Worm (Caenorhabditis elegans) whole organism, young adult: ENCODE data around the gene txt-19.

Source experiments
- F37B4.10 ChIP-seq: fragments of 200-800 bp; sonication (Bioruptor generic); IDR thresholded peaks from 2 replicates; pipeline ENCODE4 v1.3.6; 2022; ENCODE audit warnings: missing genetic modification characterization, missing compliant biosample characterization
- Y53F4B.3 ChIP-seq: fragments of 200-800 bp; sonication (Bioruptor generic); IDR thresholded peaks from 2 replicates; pipeline ENCODE4 v1.3.6; 2022; ENCODE audit warnings: missing genetic modification reagents, missing genetic modification characterization, missing compliant biosample characterization
- ama-1 ChIP-seq, 3 experiments: fragments of 150-350 bp in 1 of 3; sonication (generic microtip) in 2 of 3; optimal IDR thresholded peaks; 2 replicates each; lab custom pipeline; 2014 to 2018; ENCODE audit warnings: missing biosample characterization in 2 of 3, missing genetic modification characterization in 2 of 3, missing genetic modification reagents in 2 of 3
- hlh-26 ChIP-seq: fragments of 200-800 bp; sonication (Bioruptor generic); conservative IDR thresholded peaks from 2 replicates; pipeline ENCODE4 v1.3.6; 2022; ENCODE audit warnings: missing genetic modification reagents, missing genetic modification characterization, missing compliant biosample characterization
- lag-1 ChIP-seq: fragments of 200-800 bp; sonication (Bioruptor generic); IDR thresholded peaks from 2 replicates; pipeline ENCODE4 v1.3.6; 2022; ENCODE audit warnings: missing genetic modification reagents, missing genetic modification characterization, missing compliant biosample characterization
- nfya-1 ChIP-seq: sonication (generic microtip); optimal IDR thresholded peaks from 2 replicates; lab custom pipeline; 2017; ENCODE audit warnings: antibody characterized with exemption, missing compliant biosample characterization, missing genetic modification characterization, borderline replicate concordance; ENCODE audit not compliant: insufficient read depth
- nhr-27 ChIP-seq: fragments of 200-800 bp; sonication (Bioruptor generic); optimal IDR thresholded peaks from 2 replicates; lab custom pipeline; 2018; ENCODE audit warnings: mild to moderate bottlenecking, missing genetic modification characterization, moderate library complexity, missing compliant biosample characterization
- pbrm-1 ChIP-seq: fragments of 200-800 bp; sonication (Bioruptor generic); IDR thresholded peaks from 2 replicates; pipeline ENCODE4 v1.3.6; 2022; ENCODE audit warnings: missing genetic modification reagents, missing genetic modification characterization, missing compliant biosample characterization
- pha-4 ChIP-seq: fragments of 150-350 bp; sonication (generic microtip); optimal IDR thresholded peaks from 2 replicates; lab custom pipeline; 2014; ENCODE audit warnings: missing biosample characterization, missing genetic modification reagents, missing genetic modification characterization
- snpc-1.3 ChIP-seq: sonication (generic microtip); optimal IDR thresholded peaks from 2 replicates; lab custom pipeline; 2017; ENCODE audit warnings: missing genetic modification characterization, mild to moderate bottlenecking, missing compliant biosample characterization, antibody characterized with exemption, moderate library complexity, missing genotype, missing genetic modification reagents; ENCODE audit not compliant: insufficient read depth
- snpc-3.4 ChIP-seq: sonication (generic microtip); optimal IDR thresholded peaks from 2 replicates; lab custom pipeline; 2017; ENCODE audit warnings: missing genetic modification characterization, mild to moderate bottlenecking, missing compliant biosample characterization, antibody characterized with exemption, moderate library complexity, missing genotype, missing genetic modification reagents
- ztf-26 ChIP-seq: sonication (generic microtip); optimal IDR thresholded peaks from 2 replicates; lab custom pipeline; 2017; ENCODE audit warnings: missing genetic modification characterization, missing compliant biosample characterization
- ztf-6 ChIP-seq: fragments of 200-800 bp; sonication (Bioruptor generic); IDR thresholded peaks from 2 replicates; pipeline ENCODE4 v1.3.6; 2022; ENCODE audit warnings: missing genetic modification reagents, missing genetic modification characterization, missing compliant biosample characterization

- no peak for TF ChIP-seq pbrm-1 (GFP tag; lab: Robert Waterston, UW)
- TF ChIP-seq ama-1 (optimal IDR thresholded peaks at IDR 0.05; lab: Kevin White, UChicago), result no peak
- no peak for TF ChIP-seq ama-1 (GFP tag; optimal IDR thresholded peaks at IDR 0.05; lab: Kevin White, UChicago)
- no peak for TF ChIP-seq nhr-27 (tag; lab: Kevin White, UChicago)
- no peak for TF ChIP-seq snpc-3.4 (tag; lab: Kevin White, UChicago)
- TF ChIP-seq pha-4 (tag; lab: Kevin White, UChicago), result no peak
- TF ChIP-seq Y53F4B.3 (GFP tag; lab: Robert Waterston, UW), result no peak
- no peak for TF ChIP-seq hlh-26 (GFP tag; lab: Robert Waterston, UW)
- TF ChIP-seq F37B4.10 (GFP tag; lab: Robert Waterston, UW), result no peak
- TF ChIP-seq ztf-26, result no peak
- no peak for TF ChIP-seq snpc-1.3 (tag; lab: Kevin White, UChicago)
- no peak for TF ChIP-seq nfya-1 (tag; lab: Kevin White, UChicago)
- no peak for TF ChIP-seq lag-1 (GFP tag; lab: Robert Waterston, UW)
- no peak for TF ChIP-seq ztf-6
Measured at ce11 chrIV:12835363-12835762, 10.3 kb upstream of the txt-19 start.
